Worm (Caenorhabditis elegans) whole organism, young adult: ENCODE results near the gene ogt-1.

Source experiments
- C06A6.2 ChIP-seq: fragments of 200-800 bp; sonication (Bioruptor generic); conservative IDR thresholded peaks from 2 replicates; pipeline ENCODE4 v1.3.6; 2022; ENCODE audit warnings: missing genetic modification characterization, missing compliant biosample characterization
- D2030.7 ChIP-seq: fragments of 200-800 bp; sonication (Bioruptor generic); IDR thresholded peaks from 2 replicates; pipeline ENCODE4 v1.3.6; 2022; ENCODE audit warnings: missing genetic modification reagents, missing genetic modification characterization, missing compliant biosample characterization
- F22D6.2 ChIP-seq: sonication (generic microtip); optimal IDR thresholded peaks from 2 replicates; lab custom pipeline; 2016; ENCODE audit warnings: mild to moderate bottlenecking, missing genetic modification characterization, missing compliant biosample characterization
- F23B12.7 ChIP-seq: sonication (generic microtip); optimal IDR thresholded peaks from 2 replicates; lab custom pipeline; 2017; ENCODE audit warnings: missing genetic modification characterization, mild to moderate bottlenecking, missing compliant biosample characterization, antibody characterized with exemption, moderate library complexity; ENCODE audit not compliant: insufficient read depth
- F33H1.4 ChIP-seq: fragments of 200-800 bp; sonication (Bioruptor generic); IDR thresholded peaks from 2 replicates; pipeline ENCODE4 v1.3.6; 2022; ENCODE audit warnings: missing genetic modification reagents, missing genetic modification characterization, missing compliant biosample characterization
- F49E8.2 ChIP-seq: sonication (generic microtip); optimal IDR thresholded peaks from 3 replicates; lab custom pipeline; 2017; ENCODE audit warnings: missing genetic modification characterization, mild to moderate bottlenecking, missing compliant biosample characterization, antibody characterized with exemption, moderate library complexity; ENCODE audit not compliant: insufficient read depth
- F57A8.1 ChIP-seq: fragments of 200-800 bp; sonication (Bioruptor generic); optimal IDR thresholded peaks from 2 replicates; lab custom pipeline; 2018; ENCODE audit warnings: mild to moderate bottlenecking, missing genetic modification characterization, moderate library complexity, missing compliant biosample characterization
- F57C9.4 ChIP-seq: sonication (generic microtip); optimal IDR thresholded peaks from 2 replicates; lab custom pipeline; 2017; ENCODE audit warnings: mild to moderate bottlenecking, missing genetic modification characterization, missing compliant biosample characterization
- T26A5.8 ChIP-seq: sonication (generic microtip); optimal IDR thresholded peaks from 2 replicates; lab custom pipeline; 2016; ENCODE audit warnings: missing genetic modification characterization, missing compliant biosample characterization
- Y79H2A.3 ChIP-seq: fragments of 200-800 bp; sonication (Bioruptor generic); conservative IDR thresholded peaks from 2 replicates; pipeline ENCODE4 v1.3.6; 2022; ENCODE audit warnings: missing genetic modification reagents, missing genetic modification characterization, missing compliant biosample characterization
- ZK185.1 ChIP-seq: sonication (generic microtip); optimal IDR thresholded peaks from 2 replicates; lab custom pipeline; 2016; ENCODE audit warnings: mild to moderate bottlenecking, missing genetic modification characterization, missing compliant biosample characterization; ENCODE audit not compliant: poor library complexity, severe bottlenecking
- aptf-2 ChIP-seq: fragments of 200-800 bp; sonication (Bioruptor generic); conservative IDR thresholded peaks from 2 replicates; pipeline ENCODE4 v1.3.6; 2022; ENCODE audit warnings: missing genetic modification reagents, missing genetic modification characterization, missing compliant biosample characterization
- attf-5 ChIP-seq: fragments of 200-800 bp; sonication (Bioruptor generic); optimal IDR thresholded peaks from 2 replicates; lab custom pipeline; 2018; ENCODE audit warnings: mild to moderate bottlenecking, missing genetic modification characterization, missing compliant biosample characterization
- bed-2 ChIP-seq: fragments of 200-800 bp; sonication (Bioruptor generic); IDR thresholded peaks from 2 replicates; pipeline ENCODE4 v1.3.6; 2022; ENCODE audit warnings: missing genetic modification reagents, missing genetic modification characterization, missing compliant biosample characterization
- cebp-1 ChIP-seq, 2 experiments: fragments of 200-800 bp in 1 of 2; sonication (Bioruptor generic) in 1 of 2; sonication (generic microtip) in 1 of 2; IDR thresholded peaks in 1 of 2; optimal IDR thresholded peaks in 1 of 2; 2 replicates each; pipeline versions ENCODE4 v1.3.6 to Lab custom; 2017 to 2022; ENCODE audit warnings: missing compliant biosample characterization in 2 of 2, missing genetic modification characterization in 2 of 2, mild to moderate bottlenecking in 1 of 2, missing genetic modification reagents in 1 of 2, moderate library complexity in 1 of 2
- ceh-27 ChIP-seq: fragments of 200-800 bp; sonication (Bioruptor generic); optimal IDR thresholded peaks from 2 replicates; lab custom pipeline; 2018; ENCODE audit warnings: mild to moderate bottlenecking, missing genetic modification characterization, moderate library complexity, missing compliant biosample characterization
- ceh-40 ChIP-seq: fragments of 200-800 bp; sonication (Bioruptor generic); IDR thresholded peaks from 2 replicates; pipeline ENCODE4 v1.3.6; 2022; ENCODE audit warnings: missing genetic modification characterization, missing compliant biosample characterization
- ceh-79 ChIP-seq: sonication (generic microtip); optimal IDR thresholded peaks from 2 replicates; lab custom pipeline; 2017; ENCODE audit warnings: mild to moderate bottlenecking, missing genetic modification characterization, missing compliant biosample characterization
- ceh-91 ChIP-seq: fragments of 200-800 bp; sonication (Bioruptor generic); IDR thresholded peaks from 2 replicates; pipeline ENCODE4 v1.3.6; 2022; ENCODE audit warnings: missing genetic modification reagents, missing genetic modification characterization, missing compliant biosample characterization
- die-1 ChIP-seq: sonication (generic microtip); optimal IDR thresholded peaks from 2 replicates; lab custom pipeline; 2016; ENCODE audit warnings: missing genotype, mild to moderate bottlenecking, missing genetic modification characterization, missing compliant biosample characterization
- dpl-1 ChIP-seq: fragments of 150-350 bp; optimal IDR thresholded peaks from 2 replicates; lab custom pipeline; 2014; ENCODE audit warnings: missing biosample characterization, missing genetic modification reagents, missing genetic modification characterization
- egl-18 ChIP-seq: fragments of 200-800 bp; sonication (Bioruptor generic); IDR thresholded peaks from 2 replicates; pipeline ENCODE4 v1.3.6; 2022; ENCODE audit warnings: missing genetic modification reagents, missing genetic modification characterization, missing compliant biosample characterization
- hmg-1.2 ChIP-seq: fragments of 200-800 bp; sonication (Bioruptor generic); IDR thresholded peaks from 2 replicates; pipeline ENCODE4 v1.3.6; 2022; ENCODE audit warnings: missing genetic modification reagents, missing genetic modification characterization, missing compliant biosample characterization
- hrde-1 ChIP-seq: sonication (generic microtip); optimal IDR thresholded peaks from 2 replicates; lab custom pipeline; 2016; ENCODE audit warnings: missing genetic modification characterization, mild to moderate bottlenecking, missing compliant biosample characterization, moderate library complexity, missing genotype, missing genetic modification reagents, borderline replicate concordance
- let-526 ChIP-seq: fragments of 200-800 bp; sonication (Bioruptor generic); IDR thresholded peaks from 2 replicates; pipeline ENCODE4 v1.3.6; 2022; ENCODE audit warnings: missing genetic modification reagents, missing genetic modification characterization, missing compliant biosample characterization
- lin-26 ChIP-seq: fragments of 200-800 bp; sonication (Bioruptor generic); IDR thresholded peaks from 2 replicates; pipeline ENCODE4 v1.3.6; 2022; ENCODE audit warnings: missing genetic modification reagents, missing genetic modification characterization, missing compliant biosample characterization
- lir-1 ChIP-seq: fragments of 200-800 bp; sonication (Bioruptor generic); conservative IDR thresholded peaks from 2 replicates; pipeline ENCODE4 v1.3.6; 2022; ENCODE audit warnings: missing genetic modification reagents, missing genetic modification characterization, missing compliant biosample characterization
- lsy-27 ChIP-seq: sonication (generic microtip); optimal IDR thresholded peaks from 2 replicates; lab custom pipeline; 2017; ENCODE audit warnings: missing genetic modification characterization, mild to moderate bottlenecking, missing compliant biosample characterization, antibody characterized with exemption, missing genotype, borderline replicate concordance; ENCODE audit not compliant: insufficient read depth
- madf-10 ChIP-seq: sonication (generic microtip); optimal IDR thresholded peaks from 2 replicates; lab custom pipeline; 2016; ENCODE audit warnings: mild to moderate bottlenecking, missing genetic modification characterization, missing compliant biosample characterization
- madf-3 ChIP-seq: fragments of 200-800 bp; sonication (Bioruptor generic); IDR thresholded peaks from 2 replicates; pipeline ENCODE4 v1.3.6; 2022; ENCODE audit warnings: missing genetic modification reagents, missing genetic modification characterization, missing compliant biosample characterization
- madf-8 ChIP-seq: fragments of 200-800 bp; sonication (Bioruptor generic); conservative IDR thresholded peaks from 2 replicates; pipeline ENCODE4 v1.3.6; 2022; ENCODE audit warnings: missing genetic modification reagents, missing genetic modification characterization, missing compliant biosample characterization
- nhr-179 ChIP-seq: sonication (generic microtip); optimal IDR thresholded peaks from 2 replicates; lab custom pipeline; 2016; ENCODE audit warnings: mild to moderate bottlenecking, missing genetic modification characterization, missing compliant biosample characterization
- nhr-80 ChIP-seq: sonication (generic microtip); optimal IDR thresholded peaks from 2 replicates; lab custom pipeline; 2016; ENCODE audit warnings: missing genetic modification characterization, missing compliant biosample characterization
- nhr-90 ChIP-seq: sonication (generic microtip); optimal IDR thresholded peaks from 2 replicates; lab custom pipeline; 2016; ENCODE audit warnings: missing genotype, mild to moderate bottlenecking, missing genetic modification characterization, missing compliant biosample characterization
- pbrm-1 ChIP-seq: fragments of 200-800 bp; sonication (Bioruptor generic); IDR thresholded peaks from 2 replicates; pipeline ENCODE4 v1.3.6; 2022; ENCODE audit warnings: missing genetic modification reagents, missing genetic modification characterization, missing compliant biosample characterization
- repo-1 ChIP-seq: sonication (generic microtip); optimal IDR thresholded peaks from 2 replicates; lab custom pipeline; 2017; ENCODE audit warnings: mild to moderate bottlenecking, missing genetic modification characterization, missing compliant biosample characterization
- snpc-1.3 ChIP-seq: sonication (generic microtip); optimal IDR thresholded peaks from 2 replicates; lab custom pipeline; 2017; ENCODE audit warnings: missing genetic modification characterization, mild to moderate bottlenecking, missing compliant biosample characterization, antibody characterized with exemption, moderate library complexity, missing genotype, missing genetic modification reagents; ENCODE audit not compliant: insufficient read depth
- snpc-3.4 ChIP-seq: sonication (generic microtip); optimal IDR thresholded peaks from 2 replicates; lab custom pipeline; 2017; ENCODE audit warnings: missing genetic modification characterization, mild to moderate bottlenecking, missing compliant biosample characterization, antibody characterized with exemption, moderate library complexity, missing genotype, missing genetic modification reagents
- ztf-18 ChIP-seq: sonication (generic microtip); optimal IDR thresholded peaks from 2 replicates; lab custom pipeline; 2016; ENCODE audit warnings: missing genotype, mild to moderate bottlenecking, missing genetic modification characterization, missing compliant biosample characterization
- ztf-25 ChIP-seq: fragments of 200-800 bp; sonication (Bioruptor generic); IDR thresholded peaks from 2 replicates; pipeline ENCODE4 v1.3.6; 2022; ENCODE audit warnings: missing genetic modification reagents, missing genetic modification characterization, missing compliant biosample characterization

Gene ogt-1

ce11 chrIII:7111793-7112192, 41.8 kb downstream of the ogt-1 start, which contains the start of gene B0280.7:
Gene B0280.7, minus strand, starts transcription at chrIII:7111893.
- TF ChIP-seq lin-26: 0 out of 2 replicates have a peak, but pooled peaks have one; percentile 18
- no peak for TF ChIP-seq nhr-90 (tag; lab: Kevin White, UChicago)
- no peak for TF ChIP-seq F57A8.1 (GFP tag; lab: Kevin White, UChicago)

- TF ChIP-seq nhr-80 (tag; lab: Kevin White, UChicago) (peak; percentile 39), ceh-79 (tag; lab: Kevin White, UChicago) (no peak)
- TF ChIP-seq, all 124 proteins: peak for 1
These were observed 45.6 kb downstream of the ogt-1 start, which contains the start of gene odd-1 for ce11 chrIII:7107965-7108364. Gene odd-1, plus strand, starts transcription at chrIII:7108313.

DNA sequence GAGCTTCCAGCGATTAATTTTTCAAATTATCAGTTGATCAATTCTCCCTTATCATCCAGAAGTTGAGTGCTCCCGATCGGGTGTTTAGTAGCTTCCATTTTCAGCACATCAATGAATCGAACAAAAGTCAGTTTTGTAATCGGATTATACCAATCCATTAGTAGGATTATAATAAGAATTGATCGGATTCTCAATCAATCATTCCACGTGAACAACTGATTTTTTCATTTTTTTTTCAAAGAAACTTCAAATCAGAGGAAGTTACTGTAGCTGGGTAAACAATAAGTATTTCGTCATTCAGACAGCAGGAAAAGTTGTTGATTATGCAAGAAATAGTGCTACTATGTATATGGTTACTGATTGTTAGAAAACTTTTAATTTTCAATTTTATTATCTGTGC, 46.7 kb downstream of the ogt-1 start:
- TF ChIP-seq dpl-1 (GFP tag; lab: Kevin White, UChicago) (no peak), ceh-27 (GFP tag; lab: Kevin White, UChicago) (no peak), snpc-3.4 (no peak), D2030.7 (GFP tag; lab: Robert Waterston, UW) (no peak), snpc-1.3 (tag; lab: Kevin White, UChicago) (no peak), F23B12.7 (tag; lab: Kevin White, UChicago) (no peak), nhr-80 (tag; lab: Kevin White, UChicago) (peak; percentile 67), ceh-40 (GFP tag; lab: Robert Waterston, UW) (no peak), cebp-1 (GFP tag; IDR thresholded peaks at IDR 0.05; lab: Robert Waterston, UW) (no peak), cebp-1 (tag; optimal IDR thresholded peaks at IDR 0.05; lab: Kevin White, UChicago) (peak; percentile 52), C06A6.2 (GFP tag; lab: Robert Waterston, UW) (no peak), attf-5 (no peak)

ce11 chrIII:7103940-7104440, 49.6 kb downstream of the ogt-1 start, which contains the start of gene cpg-2:
Gene cpg-2, minus strand, starts transcription at chrIII:7103990.
- TF ChIP-seq madf-8 (GFP tag; lab: Robert Waterston, UW) (peak; percentile 99), F22D6.2 (tag; lab: Kevin White, UChicago) (no peak), ZK185.1 (tag; lab: Kevin White, UChicago) (no peak), pbrm-1 (GFP tag; lab: Robert Waterston, UW) (peak; percentile 27; the same call in 1 of the 2 replicates), let-526 (GFP tag; lab: Robert Waterston, UW) (no peak), madf-10 (tag; lab: Kevin White, UChicago) (no peak), ceh-91 (GFP tag; lab: Robert Waterston, UW) (peak; percentile 98), dpl-1 (GFP tag; lab: Kevin White, UChicago) (peak; percentile 95), F49E8.2 (tag; lab: Kevin White, UChicago) (peak; percentile 95), F23B12.7 (tag; lab: Kevin White, UChicago) (peak; percentile 64), lin-26 (no peak), hmg-1.2 (GFP tag; lab: Robert Waterston, UW) (peak; percentile 66), die-1 (tag; lab: Kevin White, UChicago) (no peak), attf-5 (no peak), F33H1.4 (GFP tag; lab: Robert Waterston, UW) (peak; percentile 85), egl-18 (GFP tag; lab: Robert Waterston, UW) (no peak), hrde-1 (tag; lab: Kevin White, UChicago) (peak; percentile 50), ztf-18 (peak; percentile 21), Y79H2A.3 (0 out of 2 replicates have a peak, but pooled peaks have one; percentile 67), lir-1 (peak; percentile 76), repo-1 (no peak), madf-3 (GFP tag; lab: Robert Waterston, UW) (peak; percentile 91), F57C9.4 (tag; lab: Kevin White, UChicago) (no peak), nhr-80 (tag; lab: Kevin White, UChicago) (no peak), bed-2 (GFP tag; lab: Robert Waterston, UW) (no peak), aptf-2 (GFP tag; lab: Robert Waterston, UW) (no peak), nhr-179 (tag; lab: Kevin White, UChicago) (no peak), lsy-27 (no peak), T26A5.8 (tag; lab: Kevin White, UChicago) (no peak), ztf-25 (GFP tag; lab: Robert Waterston, UW) (no peak)
